Worm (Caenorhabditis elegans): Measurements from ENCODE around the gene noa-1.

The noa-1 gene

DNA sequence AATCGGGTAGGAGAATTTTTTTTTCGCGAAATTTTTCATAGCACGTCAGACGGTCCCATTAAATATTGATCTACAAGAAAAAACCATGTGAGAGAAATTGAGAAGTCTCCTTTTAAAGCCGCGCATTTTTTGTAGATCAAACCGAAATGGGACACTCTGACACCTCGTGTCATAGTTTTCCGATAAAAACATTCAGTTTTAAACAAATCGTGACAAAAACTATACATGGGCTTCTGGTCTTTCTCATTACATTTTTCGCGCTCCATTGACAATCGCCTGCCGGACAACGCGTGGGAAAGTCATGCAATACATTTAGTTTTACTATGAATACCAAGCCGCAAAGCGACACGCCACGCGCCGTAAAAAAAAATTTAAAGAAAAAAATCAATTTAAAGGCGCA lies 35.5 kb downstream of the noa-1 start:
- no peak for TF ChIP-seq klf-2 (GFP tag; conservative IDR thresholded peaks at IDR 0.05)
- TF ChIP-seq tab-1 (GFP tag; IDR thresholded peaks at IDR 0.05) = no peak
- TF ChIP-seq ztf-23 (GFP tag; IDR thresholded peaks at IDR 0.05) = no peak
- TF ChIP-seq cog-1 (tag; optimal IDR thresholded peaks at IDR 0.05) = no peak
- no peak for TF ChIP-seq T22C8.4 (GFP tag; IDR thresholded peaks at IDR 0.05)
- no peak for TF ChIP-seq ztf-29 (GFP tag; IDR thresholded peaks at IDR 0.05)
- TF ChIP-seq med-1 (GFP tag; optimal IDR thresholded peaks at IDR 0.05; ENCODE audit: insufficient read depth) = no peak
- TF ChIP-seq ref-1 (GFP tag; conservative IDR thresholded peaks at IDR 0.05) = no peak

DNA sequence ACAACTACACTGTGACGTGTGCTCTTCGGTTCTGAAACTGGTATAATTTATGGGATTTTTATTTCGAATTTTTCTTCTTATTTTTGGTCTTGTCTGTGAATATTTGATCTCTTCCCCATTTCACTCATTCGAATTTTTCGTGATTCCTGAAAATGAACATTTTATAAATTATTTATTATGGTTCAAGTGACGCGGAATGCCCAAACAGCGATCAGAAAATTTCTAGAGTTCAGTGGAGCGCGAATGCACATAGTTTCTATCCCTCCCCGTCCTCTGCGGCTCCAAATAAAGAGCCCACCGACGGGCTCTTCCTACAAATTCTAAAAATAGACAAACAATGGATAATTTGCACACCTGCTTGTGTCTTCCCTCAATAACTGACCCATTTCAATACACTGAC lies 37.2 kb downstream of the noa-1 start, which contains the start of gene F54F11.1:
TSS of gene F54F11.1 (plus strand) at position 301 of the 400 bp plus-strand sequence.
- TF ChIP-seq cog-1 (tag; optimal IDR thresholded peaks at IDR 0.05) = no peak
- no peak for TF ChIP-seq ztf-29 (GFP tag; IDR thresholded peaks at IDR 0.05)
- TF ChIP-seq flt-1 (GFP tag; IDR thresholded peaks at IDR 0.05) = no peak
- TF ChIP-seq T22C8.4 (GFP tag; IDR thresholded peaks at IDR 0.05) = no peak
- no peak for TF ChIP-seq klf-2 (GFP tag; conservative IDR thresholded peaks at IDR 0.05)
- TF ChIP-seq ztf-23 (GFP tag; IDR thresholded peaks at IDR 0.05) = no peak
- no peak for TF ChIP-seq med-1 (GFP tag; optimal IDR thresholded peaks at IDR 0.05; ENCODE audit: insufficient read depth)
- TF ChIP-seq tab-1 (GFP tag; IDR thresholded peaks at IDR 0.05) = no peak
- no peak for TF ChIP-seq ref-1 (GFP tag; conservative IDR thresholded peaks at IDR 0.05)

DNA sequence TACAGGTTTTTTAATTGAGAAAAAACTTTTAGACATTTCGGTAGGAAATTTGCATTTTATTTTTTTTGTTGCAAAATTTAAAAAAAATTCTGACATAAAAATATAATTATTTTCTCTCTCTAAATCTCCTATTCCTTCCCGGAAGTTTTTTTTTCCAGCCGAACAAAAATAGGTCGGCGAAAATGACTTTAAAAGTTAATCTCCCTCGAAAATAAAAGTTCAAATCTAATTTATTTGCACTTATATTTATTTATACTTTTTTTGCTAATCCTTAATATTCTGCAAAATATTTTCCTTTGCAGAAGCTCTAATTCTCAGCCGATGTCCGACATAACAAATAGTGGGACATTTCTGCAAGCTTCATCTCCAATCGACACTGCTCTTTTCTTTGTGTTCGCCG lies 39.3 kb downstream of the noa-1 start, which contains the start of gene F45H10.5:
TSS of gene F45H10.5 (plus strand) at position 301 of the 400 bp plus-strand sequence.
- TF ChIP-seq flt-1 (GFP tag; IDR thresholded peaks at IDR 0.05) = no peak
- no peak for TF ChIP-seq klf-2 (GFP tag; conservative IDR thresholded peaks at IDR 0.05)
- TF ChIP-seq T22C8.4 (GFP tag; IDR thresholded peaks at IDR 0.05) = no peak
- no peak for TF ChIP-seq ztf-23 (GFP tag; IDR thresholded peaks at IDR 0.05)
- TF ChIP-seq tab-1 (GFP tag; IDR thresholded peaks at IDR 0.05) = no peak
- TF ChIP-seq cog-1 (tag; optimal IDR thresholded peaks at IDR 0.05) = no peak
- TF ChIP-seq ztf-29 (GFP tag; IDR thresholded peaks at IDR 0.05) = no peak
- TF ChIP-seq med-1 (GFP tag; optimal IDR thresholded peaks at IDR 0.05; ENCODE audit: insufficient read depth) = no peak
- TF ChIP-seq ref-1 (GFP tag; conservative IDR thresholded peaks at IDR 0.05) = no peak

DNA sequence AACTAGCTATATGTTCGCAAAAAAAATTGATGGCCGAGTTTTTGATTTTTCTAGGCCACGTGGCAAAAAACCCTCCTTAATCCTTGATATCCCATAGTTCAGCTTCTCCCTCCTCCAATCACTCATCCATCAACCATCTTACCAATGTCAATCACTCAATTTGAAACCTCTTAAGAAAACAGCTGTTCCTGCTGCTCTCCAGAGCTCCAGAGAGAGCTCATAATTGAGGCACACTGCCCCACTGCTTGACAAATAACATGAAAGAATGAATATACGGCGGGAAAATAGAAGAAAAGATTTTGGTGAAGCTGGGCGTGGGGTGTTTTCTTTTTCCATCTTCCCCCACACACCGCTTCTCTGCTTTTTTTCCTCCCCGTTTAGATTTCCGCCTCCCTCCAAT lies 40.3 kb downstream of the noa-1 start:
- no peak for TF ChIP-seq klf-2 (GFP tag; conservative IDR thresholded peaks at IDR 0.05)
- TF ChIP-seq med-1 (GFP tag; optimal IDR thresholded peaks at IDR 0.05; ENCODE audit: insufficient read depth) = no peak
- TF ChIP-seq T22C8.4 (GFP tag; IDR thresholded peaks at IDR 0.05) = no peak
- TF ChIP-seq ref-1 (GFP tag; conservative IDR thresholded peaks at IDR 0.05) = no peak
- no peak for TF ChIP-seq flt-1 (GFP tag; IDR thresholded peaks at IDR 0.05)
- no peak for TF ChIP-seq ztf-23 (GFP tag; IDR thresholded peaks at IDR 0.05)
- no peak for TF ChIP-seq ztf-29 (GFP tag; IDR thresholded peaks at IDR 0.05)
- TF ChIP-seq tab-1 (GFP tag; IDR thresholded peaks at IDR 0.05) = no peak
- TF ChIP-seq cog-1 (tag; optimal IDR thresholded peaks at IDR 0.05) = no peak

DNA sequence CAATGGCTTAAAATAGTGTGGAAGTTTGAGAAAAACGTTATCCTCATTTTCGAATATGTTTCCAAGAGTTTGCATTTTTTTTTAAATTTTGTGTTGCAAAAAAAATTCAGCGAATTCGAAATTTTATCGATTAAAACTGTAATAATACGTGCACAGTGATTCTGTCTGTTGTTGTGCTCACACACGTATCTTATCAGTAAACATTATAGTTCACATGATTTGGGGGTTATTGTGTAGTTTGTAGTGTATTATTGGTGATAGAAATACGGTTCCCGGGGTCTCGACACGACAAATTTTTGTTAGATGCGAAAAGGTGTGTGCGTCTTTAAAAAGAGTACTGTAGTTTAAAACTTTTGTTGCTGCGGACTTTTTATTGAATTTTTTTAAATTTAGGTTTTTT lies 45.1 kb downstream of the noa-1 start, which contains the start of gene drr-1:
TSS of gene drr-1 (minus strand) at position 183 of the 400 bp plus-strand sequence.
- TF ChIP-seq T22C8.4 (GFP tag; IDR thresholded peaks at IDR 0.05) (no peak), tab-1 (GFP tag; IDR thresholded peaks at IDR 0.05) (no peak), klf-2 (GFP tag; conservative IDR thresholded peaks at IDR 0.05) (no peak), flt-1 (GFP tag; IDR thresholded peaks at IDR 0.05) (no peak), ztf-29 (GFP tag; IDR thresholded peaks at IDR 0.05) (no peak), med-1 (GFP tag; optimal IDR thresholded peaks at IDR 0.05; ENCODE audit: insufficient read depth) (no peak), ztf-23 (GFP tag; IDR thresholded peaks at IDR 0.05) (no peak)

DNA sequence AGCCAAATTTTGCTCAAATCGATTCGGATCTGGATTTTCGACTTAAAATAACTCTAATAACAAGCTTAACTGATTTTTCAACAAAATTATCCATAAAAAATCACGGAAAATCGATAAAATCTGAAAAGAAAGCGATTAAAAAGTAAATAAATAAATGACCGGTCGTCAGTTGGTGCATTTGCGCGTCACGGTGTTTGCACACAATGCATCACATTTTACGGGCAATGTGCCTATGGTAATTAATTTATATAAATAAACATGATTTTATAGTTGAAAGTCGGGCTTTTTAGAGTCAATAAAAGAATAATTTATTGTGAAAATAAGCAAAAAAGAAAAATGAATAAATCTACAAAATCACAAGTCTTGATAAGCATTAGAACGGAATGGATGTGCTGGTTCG lies 46.1 kb downstream of the noa-1 start:
- TF ChIP-seq flt-1 (GFP tag; IDR thresholded peaks at IDR 0.05) (no peak), ref-1 (GFP tag; conservative IDR thresholded peaks at IDR 0.05) (no peak), ztf-23 (GFP tag; IDR thresholded peaks at IDR 0.05) (no peak), ztf-29 (GFP tag; IDR thresholded peaks at IDR 0.05) (no peak), med-1 (GFP tag; optimal IDR thresholded peaks at IDR 0.05; ENCODE audit: insufficient read depth) (no peak), klf-2 (GFP tag; conservative IDR thresholded peaks at IDR 0.05) (no peak)

DNA sequence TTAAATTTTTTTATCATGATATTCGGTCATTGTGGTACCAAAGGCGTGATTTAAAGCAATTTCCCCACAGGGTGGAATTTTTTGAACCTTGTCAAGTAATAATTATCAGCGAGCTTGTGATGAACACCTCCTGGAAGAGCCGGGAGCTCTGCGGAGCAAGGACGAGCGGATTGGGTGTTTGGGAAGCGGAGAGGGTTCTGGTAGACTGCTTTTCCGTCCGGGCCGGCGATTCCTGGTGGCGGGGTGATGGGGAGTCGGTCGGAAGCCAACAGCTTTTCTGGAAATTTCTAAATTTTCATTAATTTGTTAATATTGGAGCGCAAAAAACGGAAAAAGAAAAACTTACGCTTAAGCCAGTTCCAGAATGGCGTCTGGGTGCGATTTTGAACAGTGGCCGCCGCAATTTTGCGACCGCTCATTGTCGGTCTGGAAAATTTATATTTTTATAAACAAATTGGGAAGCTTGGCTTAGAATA lies 46.6 kb downstream of the noa-1 start, which contains the start of gene ndua-7:
TSS of gene ndua-7 (minus strand) at position 426 of the 476 bp plus-strand sequence.
- TF ChIP-seq cog-1 (tag; optimal IDR thresholded peaks at IDR 0.05) = no peak
- no peak for TF ChIP-seq med-1 (GFP tag; optimal IDR thresholded peaks at IDR 0.05; ENCODE audit: insufficient read depth)
- TF ChIP-seq flt-1 (GFP tag; IDR thresholded peaks at IDR 0.05) = no peak
- TF ChIP-seq tab-1 (GFP tag; IDR thresholded peaks at IDR 0.05) = no peak
- TF ChIP-seq klf-2 (GFP tag; conservative IDR thresholded peaks at IDR 0.05) = no peak
- no peak for TF ChIP-seq T22C8.4 (GFP tag; IDR thresholded peaks at IDR 0.05)
- no peak for TF ChIP-seq ztf-29 (GFP tag; IDR thresholded peaks at IDR 0.05)
- TF ChIP-seq ref-1 (GFP tag; conservative IDR thresholded peaks at IDR 0.05) = no peak
- TF ChIP-seq ztf-23 (GFP tag; IDR thresholded peaks at IDR 0.05) = no peak

DNA sequence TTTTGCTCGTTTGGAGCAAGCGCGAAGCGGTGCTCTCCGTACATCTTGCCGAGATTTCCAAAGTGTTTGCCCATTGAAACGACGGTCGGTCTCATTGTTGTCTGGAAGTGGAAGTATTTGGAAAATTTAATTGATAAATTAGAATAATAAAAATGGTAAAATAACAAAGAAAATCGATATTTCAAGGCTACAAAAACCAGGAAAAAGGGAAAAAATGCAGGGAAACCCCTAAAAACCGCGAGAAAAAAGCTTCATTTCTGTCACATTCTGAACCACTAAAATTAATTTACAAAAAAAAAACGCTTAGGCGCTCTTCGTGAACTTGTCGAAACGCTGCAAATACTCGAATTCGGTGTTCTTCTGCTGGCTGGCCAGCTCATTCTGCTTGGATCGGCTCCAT lies 47.9 kb downstream of the noa-1 start, which contains the start of gene F45H10.2:
TSS of gene F45H10.2 (minus strand) at position 101 of the 400 bp plus-strand sequence.
- TF ChIP-seq flt-1 (GFP tag; IDR thresholded peaks at IDR 0.05) (no peak), ref-1 (GFP tag; conservative IDR thresholded peaks at IDR 0.05) (no peak), T22C8.4 (GFP tag; IDR thresholded peaks at IDR 0.05) (no peak), klf-2 (GFP tag; conservative IDR thresholded peaks at IDR 0.05) (no peak), med-1 (GFP tag; optimal IDR thresholded peaks at IDR 0.05; ENCODE audit: insufficient read depth) (no peak), cog-1 (tag; optimal IDR thresholded peaks at IDR 0.05) (no peak), ztf-29 (GFP tag; IDR thresholded peaks at IDR 0.05) (no peak), ztf-23 (GFP tag; IDR thresholded peaks at IDR 0.05) (no peak), tab-1 (GFP tag; IDR thresholded peaks at IDR 0.05) (no peak)

DNA sequence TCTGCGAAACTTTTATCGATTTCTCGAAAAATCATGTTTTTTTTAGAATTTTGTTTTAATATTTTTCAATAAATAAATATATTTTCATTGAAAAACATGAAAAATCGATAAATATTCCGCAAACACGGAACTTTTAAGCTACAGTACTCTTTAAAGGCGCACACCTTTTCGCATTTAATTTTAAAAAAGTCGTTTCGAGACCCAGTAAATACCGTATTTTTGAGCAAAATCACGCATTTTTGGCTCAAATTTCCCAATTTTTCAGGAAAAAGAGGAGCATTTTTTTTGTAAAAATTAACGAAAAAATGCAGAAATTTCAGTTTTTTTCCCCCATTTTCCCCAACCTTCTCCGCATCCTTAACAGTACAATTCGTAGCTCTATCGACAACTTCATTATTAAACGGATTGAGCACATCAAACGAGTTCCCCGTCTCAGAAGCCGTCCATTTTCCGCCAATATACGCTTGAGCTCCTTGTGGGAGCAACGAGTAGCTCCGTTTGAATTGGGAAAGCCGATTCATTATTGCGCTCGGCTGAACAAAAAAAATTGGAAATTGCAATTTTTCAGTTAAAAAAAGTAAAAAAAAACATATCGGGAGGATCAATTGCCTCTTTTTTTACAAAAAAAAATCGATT lies 49.5 kb downstream of the noa-1 start, which contains the start of gene alh-7:
TSS of gene alh-7 (minus strand) at position 533 of the 636 bp plus-strand sequence.
- no peak for TF ChIP-seq ref-1 (GFP tag; conservative IDR thresholded peaks at IDR 0.05)
- TF ChIP-seq ztf-23 (GFP tag; IDR thresholded peaks at IDR 0.05) = no peak
- TF ChIP-seq tab-1 (GFP tag; IDR thresholded peaks at IDR 0.05) = no peak
- no peak for TF ChIP-seq med-1 (GFP tag; optimal IDR thresholded peaks at IDR 0.05; ENCODE audit: insufficient read depth)
- no peak for TF ChIP-seq T22C8.4 (GFP tag; IDR thresholded peaks at IDR 0.05)
- no peak for TF ChIP-seq klf-2 (GFP tag; conservative IDR thresholded peaks at IDR 0.05)
